Worm (Caenorhabditis elegans) whole organism, L4 larva: ENCODE data around the gene B0507.9.

Source experiments
- attf-4 ChIP-seq: sonication (generic microtip); optimal IDR thresholded peaks from 3 replicates; lab custom pipeline; 2017; ENCODE audit warnings: missing biosample characterization, missing genetic modification characterization
- ceh-82 ChIP-seq: sonication (generic microtip); optimal IDR thresholded peaks from 2 replicates; lab custom pipeline; 2017; ENCODE audit warnings: missing biosample characterization, missing genetic modification characterization
- egl-27 ChIP-seq: sonication (generic microtip); optimal IDR thresholded peaks from 3 replicates; lab custom pipeline; 2017; ENCODE audit warnings: missing biosample characterization, missing genetic modification reagents, missing genetic modification characterization
- egl-43 ChIP-seq: fragments of 200-800 bp; sonication (Bioruptor generic); IDR thresholded peaks from 2 replicates; pipeline ENCODE4 v1.3.6; 2022; ENCODE audit warnings: missing genetic modification reagents, missing genetic modification characterization, missing compliant biosample characterization
- lin-29 ChIP-seq: fragments of 200-800 bp; sonication (Bioruptor generic); IDR thresholded peaks from 2 replicates; pipeline ENCODE4 v1.3.6; 2022; ENCODE audit warnings: missing genetic modification reagents, missing genetic modification characterization, missing compliant biosample characterization
- nhr-25 ChIP-seq: sonication (generic microtip); optimal IDR thresholded peaks from 2 replicates; lab custom pipeline; 2017; ENCODE audit warnings: missing genetic modification characterization, mild to moderate bottlenecking, missing compliant biosample characterization, antibody characterized with exemption, moderate library complexity, borderline replicate concordance; ENCODE audit not compliant: insufficient read depth
- nhr-41 ChIP-seq: fragments of 200-800 bp; sonication (Bioruptor generic); IDR thresholded peaks from 2 replicates; pipeline ENCODE4 v1.3.6; 2022; ENCODE audit warnings: missing genetic modification reagents, missing genetic modification characterization, missing compliant biosample characterization
- nhr-6 ChIP-seq: fragments of 150-350 bp; optimal IDR thresholded peaks from 2 replicates; lab custom pipeline; 2014; ENCODE audit warnings: missing biosample characterization, missing genetic modification characterization
- nhr-76 ChIP-seq: fragments of 150-350 bp; optimal IDR thresholded peaks from 2 replicates; lab custom pipeline; 2014; ENCODE audit warnings: missing biosample characterization, missing genetic modification characterization

- TF ChIP-seq nhr-6 (tag; lab: Kevin White, UChicago) = no peak
- TF ChIP-seq attf-4 = no peak
- TF ChIP-seq nhr-41 (GFP tag; lab: Robert Waterston, UW) = no peak
- TF ChIP-seq egl-27 = no peak
- no peak for TF ChIP-seq egl-43
- no peak for TF ChIP-seq nhr-25 (tag; lab: Kevin White, UChicago)
- no peak for TF ChIP-seq ceh-82 (tag; lab: Kevin White, UChicago)
- no peak for TF ChIP-seq nhr-76 (tag; lab: Kevin White, UChicago)
- TF ChIP-seq lin-29 (GFP tag; lab: Robert Waterston, UW) = no peak
These were observed 36.4 kb upstream of the B0507.9 start for ce11 chrV:8802252-8802651.
